Fruit fly (Drosophila melanogaster) whole organism, prepupa: ENCODE data around the gene Jhbp2.

Experiments
- Blimp-1 ChIP-seq: fragments of 200-800 bp; sonication (Bioruptor generic); optimal IDR thresholded peaks from 3 replicates; lab custom pipeline; 2017; ENCODE audit warnings: missing biosample characterization, missing genetic modification characterization, mild to moderate bottlenecking, moderate library complexity, missing genetic modification reagents
- CG10631 ChIP-seq: fragments of 200-800 bp; sonication (Bioruptor generic); optimal IDR thresholded peaks from 2 replicates; lab custom pipeline; 2016; ENCODE audit warnings: missing biosample characterization, missing genetic modification characterization
- CG11294 ChIP-seq: fragments of 200-800 bp; sonication (Bioruptor generic); IDR thresholded peaks from 2 replicates; pipeline ENCODE4 v1.3.6; 2022; ENCODE audit warnings: missing biosample characterization, missing genetic modification characterization
- CG11762 ChIP-seq: fragments of 200-800 bp; sonication (Bioruptor generic); optimal IDR thresholded peaks from 3 replicates; lab custom pipeline; 2016; ENCODE audit warnings: missing biosample characterization, missing genetic modification characterization; ENCODE audit not compliant: insufficient read depth
- CG11902 ChIP-seq: fragments of 200-800 bp; sonication (Bioruptor generic); optimal IDR thresholded peaks from 3 replicates; lab custom pipeline; 2016; ENCODE audit warnings: missing biosample characterization, missing genetic modification characterization
- CG15336 ChIP-seq: fragments of 200-800 bp; sonication (Bioruptor generic); IDR thresholded peaks from 2 replicates; pipeline ENCODE4 v1.3.6; 2022; ENCODE audit warnings: missing biosample characterization, missing genetic modification characterization
- CG16779 ChIP-seq: fragments of 200-800 bp; sonication (Bioruptor generic); optimal IDR thresholded peaks from 3 replicates; lab custom pipeline; 2017; ENCODE audit warnings: missing biosample characterization, mild to moderate bottlenecking, missing genetic modification characterization
- CG3032 ChIP-seq: fragments of 200-800 bp; optimal IDR thresholded peaks from 2 replicates; lab custom pipeline; 2019; ENCODE audit warnings: missing biosample characterization, mild to moderate bottlenecking, missing genetic modification characterization, moderate library complexity
- CG31627 ChIP-seq: fragments of 200-800 bp; sonication (Bioruptor generic); optimal IDR thresholded peaks from 3 replicates; lab custom pipeline; 2016; ENCODE audit warnings: missing biosample characterization, missing genetic modification characterization
- CG32006 ChIP-seq: fragments of 200-800 bp; sonication (Bioruptor generic); optimal IDR thresholded peaks from 3 replicates; lab custom pipeline; 2017; ENCODE audit warnings: missing biosample characterization, mild to moderate bottlenecking, missing genetic modification characterization
- CG3919 ChIP-seq: fragments of 200-800 bp; sonication (Bioruptor generic); optimal IDR thresholded peaks from 3 replicates; lab custom pipeline; 2016; ENCODE audit warnings: missing biosample characterization, missing genetic modification characterization
- CG4318 ChIP-seq: fragments of 200-800 bp; sonication (Bioruptor generic); optimal IDR thresholded peaks from 3 replicates; lab custom pipeline; 2017; ENCODE audit warnings: missing biosample characterization, mild to moderate bottlenecking, missing genetic modification characterization
- CG6163 ChIP-seq: fragments of 200-800 bp; sonication (Bioruptor generic); IDR thresholded peaks from 3 replicates; pipeline ENCODE4 v1.3.6; 2022; ENCODE audit warnings: missing biosample characterization, missing genetic modification characterization
- CG6276 ChIP-seq: fragments of 200-800 bp; sonication (Bioruptor generic); optimal IDR thresholded peaks from 2 replicates; lab custom pipeline; 2017; ENCODE audit warnings: missing biosample characterization, mild to moderate bottlenecking, missing genetic modification characterization
- CG6792 ChIP-seq: fragments of 200-800 bp; sonication (Bioruptor generic); optimal IDR thresholded peaks from 3 replicates; lab custom pipeline; 2016; ENCODE audit warnings: missing biosample characterization, missing genetic modification characterization
- CG6808 ChIP-seq: fragments of 200-800 bp; sonication (Bioruptor generic); optimal IDR thresholded peaks from 3 replicates; lab custom pipeline; 2017; ENCODE audit warnings: missing biosample characterization, missing genetic modification characterization, mild to moderate bottlenecking, moderate library complexity, missing genetic modification reagents
- CG6854 ChIP-seq: fragments of 200-800 bp; sonication (Bioruptor generic); optimal IDR thresholded peaks from 2 replicates; lab custom pipeline; 2017; ENCODE audit warnings: missing biosample characterization, mild to moderate bottlenecking, missing genetic modification characterization
- CG8319 ChIP-seq: fragments of 200-800 bp; sonication (Bioruptor generic); optimal IDR thresholded peaks from 3 replicates; lab custom pipeline; 2016; ENCODE audit warnings: missing biosample characterization, missing genetic modification characterization
- CG8632 ChIP-seq: fragments of 200-800 bp; sonication (Bioruptor generic); optimal IDR thresholded peaks from 3 replicates; lab custom pipeline; 2016; ENCODE audit warnings: missing biosample characterization, missing genetic modification characterization
- Eip75B ChIP-seq: fragments of 200-800 bp; sonication (Bioruptor generic); optimal IDR thresholded peaks from 3 replicates; lab custom pipeline; 2016; ENCODE audit warnings: missing biosample characterization, missing genetic modification characterization
- Eip78C ChIP-seq: fragments of 200-800 bp; sonication (Bioruptor generic); peaks from one replicate; lab custom pipeline; 2016; ENCODE audit warnings: missing biosample characterization, missing genetic modification characterization
- Eip93F ChIP-seq: fragments of 200-800 bp; sonication (Bioruptor generic); optimal IDR thresholded peaks from 2 replicates; lab custom pipeline; 2016; ENCODE audit warnings: missing biosample characterization, mild to moderate bottlenecking, missing genetic modification characterization
- Ets96B ChIP-seq: fragments of 200-800 bp; optimal IDR thresholded peaks from 2 replicates; lab custom pipeline; 2019; ENCODE audit warnings: missing biosample characterization, mild to moderate bottlenecking, missing genetic modification characterization, moderate library complexity
- Hr39 ChIP-seq: fragments of 200-800 bp; sonication (Bioruptor generic); optimal IDR thresholded peaks from 2 replicates; lab custom pipeline; 2016; ENCODE audit warnings: missing biosample characterization, missing genetic modification characterization
- Met ChIP-seq: fragments of 200-800 bp; sonication (Bioruptor generic); optimal IDR thresholded peaks from 3 replicates; lab custom pipeline; 2016; ENCODE audit warnings: missing biosample characterization, missing genetic modification characterization
- OdsH ChIP-seq: fragments of 200-800 bp; sonication (Bioruptor generic); optimal IDR thresholded peaks from 3 replicates; lab custom pipeline; 2016; ENCODE audit warnings: missing biosample characterization, missing genetic modification characterization
- Sox102F ChIP-seq: fragments of 200-800 bp; sonication (Bioruptor generic); optimal IDR thresholded peaks from 2 replicates; lab custom pipeline; 2016; ENCODE audit warnings: missing biosample characterization, mild to moderate bottlenecking, missing genetic modification characterization
- Sox14 ChIP-seq: fragments of 200-800 bp; sonication (Bioruptor generic); optimal IDR thresholded peaks from 3 replicates; lab custom pipeline; 2016; ENCODE audit warnings: missing biosample characterization, missing genetic modification characterization
- Sox15 ChIP-seq: fragments of 200-800 bp; sonication (Bioruptor generic); optimal IDR thresholded peaks from 3 replicates; lab custom pipeline; 2016; ENCODE audit warnings: missing biosample characterization, missing genetic modification characterization
- acj6 ChIP-seq: fragments of 200-800 bp; sonication (Bioruptor generic); optimal IDR thresholded peaks from 3 replicates; lab custom pipeline; 2016; ENCODE audit warnings: missing biosample characterization, missing genetic modification characterization
- cyc ChIP-seq: fragments of 200-800 bp; sonication (Bioruptor generic); optimal IDR thresholded peaks from 3 replicates; lab custom pipeline; 2016; ENCODE audit warnings: missing biosample characterization, missing genetic modification characterization
- dac ChIP-seq: fragments of 200-800 bp; sonication (Bioruptor generic); optimal IDR thresholded peaks from 2 replicates; lab custom pipeline; 2017; ENCODE audit warnings: missing biosample characterization, mild to moderate bottlenecking, missing genetic modification characterization
- dsx ChIP-seq: fragments of 200-800 bp; optimal IDR thresholded peaks from 3 replicates; lab custom pipeline; 2019; ENCODE audit warnings: missing biosample characterization, mild to moderate bottlenecking, missing genetic modification characterization, moderate library complexity; ENCODE audit not compliant: poor library complexity, severe bottlenecking
- eg ChIP-seq: fragments of 200-800 bp; sonication (Bioruptor generic); IDR thresholded peaks from 3 replicates; pipeline ENCODE4 v1.3.6; 2022; ENCODE audit warnings: missing biosample characterization, missing genetic modification characterization
- esn ChIP-seq: fragments of 200-800 bp; sonication (Bioruptor generic); optimal IDR thresholded peaks from 2 replicates; lab custom pipeline; 2016; ENCODE audit warnings: missing biosample characterization, mild to moderate bottlenecking, missing genetic modification characterization, moderate library complexity
- fd59A ChIP-seq: fragments of 200-800 bp; sonication (Bioruptor generic); optimal IDR thresholded peaks from 2 replicates; lab custom pipeline; 2017; ENCODE audit warnings: missing biosample characterization, mild to moderate bottlenecking, missing genetic modification characterization, missing genetic modification reagents
- fd85E ChIP-seq: fragments of 200-800 bp; sonication (Bioruptor generic); optimal IDR thresholded peaks from 3 replicates; lab custom pipeline; 2016; ENCODE audit warnings: missing biosample characterization, missing genetic modification characterization
- fkh ChIP-seq: fragments of 200-800 bp; sonication (Bioruptor generic); optimal IDR thresholded peaks from 3 replicates; lab custom pipeline; 2017; ENCODE audit warnings: missing biosample characterization, mild to moderate bottlenecking, missing genetic modification characterization, moderate library complexity
- lz ChIP-seq: fragments of 200-800 bp; sonication (Bioruptor generic); optimal IDR thresholded peaks from 3 replicates; lab custom pipeline; 2016; ENCODE audit warnings: missing biosample characterization, missing genetic modification characterization
- net ChIP-seq: fragments of 200-800 bp; sonication (Bioruptor generic); optimal IDR thresholded peaks from 3 replicates; lab custom pipeline; 2016; ENCODE audit warnings: missing biosample characterization, missing genetic modification characterization
- salr ChIP-seq, 2 experiments: fragments of 200-800 bp; sonication (Bioruptor generic); optimal IDR thresholded peaks; 3 replicates each; lab custom pipeline; 2016 to 2018; ENCODE audit warnings: missing biosample characterization in 2 of 2, missing genetic modification characterization in 2 of 2, mild to moderate bottlenecking in 1 of 2
- ss ChIP-seq, 2 experiments: fragments of 200-800 bp; sonication (Bioruptor generic); optimal IDR thresholded peaks; 2 replicates in 1 of 2; 3 replicates in 1 of 2; lab custom pipeline; 2017 to 2018; ENCODE audit warnings: mild to moderate bottlenecking in 2 of 2, missing biosample characterization in 2 of 2, missing genetic modification characterization in 2 of 2, moderate library complexity in 1 of 2
- svp ChIP-seq: fragments of 200-800 bp; sonication (Bioruptor generic); peaks from one replicate; lab custom pipeline; 2016; ENCODE audit warnings: missing biosample characterization, missing genetic modification characterization

Gene Jhbp2

DNA sequence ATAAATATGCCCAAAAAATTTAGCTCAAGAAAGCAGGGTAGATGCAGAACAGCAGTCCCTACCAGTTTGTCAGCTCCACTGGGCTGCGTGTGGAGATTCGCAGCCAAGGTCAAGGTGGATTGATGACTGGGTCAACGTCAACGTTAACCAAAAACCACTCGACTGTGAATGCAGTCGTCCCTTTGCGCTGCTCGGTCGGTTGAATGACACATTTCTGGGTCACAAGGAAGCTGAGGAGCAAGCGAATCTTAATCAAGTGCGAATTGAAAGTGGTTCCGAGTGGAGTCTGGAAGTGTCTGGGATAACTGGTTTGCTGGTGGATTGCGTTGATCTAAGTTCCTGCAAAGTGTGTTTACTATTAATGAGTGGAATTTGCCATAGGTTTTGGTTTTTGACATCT, 2.2 kb upstream of the Jhbp2 start:
- TF ChIP-seq acj6 (no peak), Sox15 (GFP tag; lab: Kevin White, UChicago) (no peak), Met (no peak), eg (no peak), CG11294 (GFP tag; lab: Robert Waterston, UW) (no peak), cyc (GFP tag; lab: Kevin White, UChicago) (no peak), CG15336 (GFP tag; lab: Robert Waterston, UW) (no peak), CG8632 (GFP tag; lab: Kevin White, UChicago) (no peak), Blimp-1 (peak; percentile 67), Eip78C (peak; percentile 14), Eip75B (GFP tag; lab: Kevin White, UChicago) (peak; percentile 73), CG6854 (GFP tag; lab: Kevin White, UChicago) (no peak), svp (peak; percentile 21)

DNA sequence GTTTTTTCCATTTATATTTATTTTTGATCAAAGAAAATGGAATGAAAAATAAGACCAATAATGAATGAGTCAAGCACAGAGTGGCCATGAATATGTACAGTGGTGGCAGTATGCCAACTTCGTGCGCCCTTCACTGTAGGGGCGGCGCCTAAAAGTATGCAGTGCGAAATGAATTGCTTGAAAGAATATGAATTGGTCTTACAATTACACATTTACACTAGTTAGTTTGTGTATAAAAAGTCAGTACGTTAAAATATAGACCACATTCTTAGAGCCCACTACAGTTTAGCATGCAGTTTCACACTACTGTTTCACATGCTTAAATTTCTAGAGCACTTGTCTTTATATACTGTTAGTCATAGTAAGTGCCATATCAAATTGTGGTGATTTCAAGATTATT, 1.5 kb upstream of the Jhbp2 start:
- TF ChIP-seq CG11902 (GFP tag; lab: Kevin White, UChicago) = peak; percentile 6
- TF ChIP-seq CG31627 (GFP tag; lab: Kevin White, UChicago) = peak; percentile 23
- TF ChIP-seq CG6163 (GFP tag; lab: Robert Waterston, UW) = no peak
- no peak for TF ChIP-seq CG4318
- TF ChIP-seq Hr39 (GFP tag; lab: Kevin White, UChicago) = peak; percentile 50
- TF ChIP-seq OdsH (GFP tag; lab: Kevin White, UChicago) = peak; percentile 10
- TF ChIP-seq cyc (GFP tag; lab: Kevin White, UChicago) = peak; percentile 39
- TF ChIP-seq esn (GFP tag; lab: Kevin White, UChicago) = no peak
- TF ChIP-seq Sox14 = peak; percentile 4
- no peak for TF ChIP-seq fkh (GFP tag; lab: Kevin White, UChicago)
- peak; percentile 37 for TF ChIP-seq dsx (GFP tag; lab: Kevin White, UChicago)
- TF ChIP-seq CG16779 = no peak
- no peak for TF ChIP-seq CG6276 (GFP tag; lab: Kevin White, UChicago)
- no peak for TF ChIP-seq acj6
- TF ChIP-seq CG3919 = peak; percentile 1
- TF ChIP-seq Eip75B (GFP tag; lab: Kevin White, UChicago) = no peak
- TF ChIP-seq Eip78C = no peak
- no peak for TF ChIP-seq CG3032 (tag; lab: Kevin White, UChicago)
- TF ChIP-seq svp = no peak
- no peak for TF ChIP-seq ss (GFP tag; optimal IDR thresholded peaks at IDR 0.05; lab: Kevin White, UChicago)
- TF ChIP-seq lz = no peak
- TF ChIP-seq CG11762 (GFP tag; lab: Kevin White, UChicago) = no peak
- TF ChIP-seq Ets96B = no peak

DNA sequence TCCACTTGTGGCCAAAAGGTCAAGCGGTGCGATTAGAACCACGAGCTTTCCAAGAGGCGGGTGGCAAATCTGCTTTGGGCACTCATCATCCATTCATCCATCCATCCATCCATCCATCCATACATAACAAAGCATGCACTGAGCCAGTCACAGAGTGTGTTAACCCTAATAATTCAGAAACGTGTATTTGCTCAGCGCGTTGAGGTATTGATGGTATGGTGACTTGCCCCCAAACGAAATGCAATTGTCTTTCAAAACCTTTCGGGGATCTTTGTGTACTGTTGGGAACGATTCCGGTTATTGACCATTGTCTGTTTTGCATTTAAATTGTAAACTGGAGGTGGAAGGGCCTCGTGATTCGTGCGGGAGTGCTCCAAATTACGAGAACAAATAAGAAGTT, 795 bp upstream of the Jhbp2 start:
- TF ChIP-seq Eip78C (peak; percentile 21), Met (no peak)

DNA sequence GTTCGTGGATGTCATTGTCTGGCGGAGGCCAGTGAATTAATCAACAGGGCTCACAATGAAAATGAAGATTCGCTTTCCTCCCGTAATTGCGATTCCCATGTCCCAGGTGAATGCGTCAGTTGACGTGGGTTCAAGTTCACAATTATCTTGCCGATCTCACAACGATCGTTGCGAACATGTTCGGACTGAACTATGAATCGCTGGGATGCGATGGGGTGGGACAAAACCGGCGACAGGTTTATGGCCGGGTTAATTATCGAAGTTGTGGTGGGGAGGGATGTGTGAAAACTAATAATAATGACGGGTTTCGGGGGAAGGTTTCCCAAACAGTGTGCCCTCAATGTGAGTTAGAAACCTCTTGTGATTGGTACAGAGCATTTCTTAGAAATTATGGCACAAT, 1.0 kb downstream of the Jhbp2 start:
- TF ChIP-seq CG3919 (no peak), CG3032 (tag; lab: Kevin White, UChicago) (no peak), CG10631 (no peak), net (GFP tag; lab: Kevin White, UChicago) (no peak), fkh (GFP tag; lab: Kevin White, UChicago) (no peak), fd85E (no peak), CG8632 (GFP tag; lab: Kevin White, UChicago) (no peak), CG15336 (GFP tag; lab: Robert Waterston, UW) (no peak), Sox15 (GFP tag; lab: Kevin White, UChicago) (no peak), eg (no peak)

DNA sequence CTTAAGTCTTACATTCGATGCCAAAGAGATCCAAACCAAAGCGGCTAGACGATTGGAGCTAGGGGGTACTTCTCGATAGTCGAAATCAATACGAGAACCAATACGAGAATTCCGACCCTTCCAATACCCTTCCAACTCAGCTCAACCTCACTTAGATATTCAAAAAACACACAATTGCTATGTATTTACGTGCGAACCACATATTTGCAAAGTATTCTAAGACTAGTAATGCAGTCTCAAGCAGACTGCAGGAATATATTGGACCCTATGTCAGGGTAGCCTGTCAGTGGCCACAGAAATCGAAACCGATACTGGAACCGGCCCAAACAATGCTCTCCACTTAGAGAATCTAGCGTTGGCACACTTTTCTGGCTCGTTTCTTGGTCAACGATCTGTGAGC, 3.3 kb downstream of the Jhbp2 start:
- no peak for TF ChIP-seq CG6854 (GFP tag; lab: Kevin White, UChicago)
- peak; percentile 56 for TF ChIP-seq CG32006 (GFP tag; lab: Kevin White, UChicago)
- peak; percentile 3 for TF ChIP-seq dac (GFP tag; lab: Kevin White, UChicago)
- TF ChIP-seq Eip75B (GFP tag; lab: Kevin White, UChicago) = no peak
- TF ChIP-seq salr (GFP tag; optimal IDR thresholded peaks at IDR 0.05; lab: Kevin White, UChicago) = no peak
- TF ChIP-seq CG3919 = peak; percentile 26
- no peak for TF ChIP-seq esn (GFP tag; lab: Kevin White, UChicago)
- peak; percentile 5 for TF ChIP-seq acj6
- no peak for TF ChIP-seq Sox102F (GFP tag; lab: Kevin White, UChicago)
- TF ChIP-seq CG6792 (GFP tag; lab: Kevin White, UChicago) = no peak
- peak; percentile 44; the same call in 1 of the 3 replicates for TF ChIP-seq CG6163 (GFP tag; lab: Robert Waterston, UW)
- no peak for TF ChIP-seq fd59A (GFP tag; lab: Kevin White, UChicago)
- peak; percentile 37 for TF ChIP-seq CG6276 (GFP tag; lab: Kevin White, UChicago)
- no peak for TF ChIP-seq fkh (GFP tag; lab: Kevin White, UChicago)
- TF ChIP-seq CG11294 (GFP tag; lab: Robert Waterston, UW) = peak; percentile 33; the same call in 1 of the 2 replicates
- no peak for TF ChIP-seq CG8319 (GFP tag; lab: Kevin White, UChicago)
- no peak for TF ChIP-seq CG6808 (GFP tag; lab: Kevin White, UChicago)
- no peak for TF ChIP-seq Eip93F (GFP tag; lab: Kevin White, UChicago)
- peak; percentile 56; the same call in 1 of the 2 replicates for TF ChIP-seq CG15336 (GFP tag; lab: Robert Waterston, UW)
- no peak for TF ChIP-seq OdsH (GFP tag; lab: Kevin White, UChicago)
